Worm (Caenorhabditis elegans) whole organism, L2 larva: ENCODE results near the gene K02C4.2.

Experiments used
- C34F6.9 ChIP-seq: fragments of 150-350 bp; optimal IDR thresholded peaks from 2 replicates; lab custom pipeline; 2014; ENCODE audit warnings: missing biosample characterization, missing genetic modification characterization
- R02D3.7 ChIP-seq: fragments of 150-350 bp; optimal IDR thresholded peaks from 2 replicates; lab custom pipeline; 2014; ENCODE audit warnings: missing biosample characterization, missing genetic modification characterization
- ama-1 ChIP-seq: fragments of 150-350 bp; optimal IDR thresholded peaks from 2 replicates; lab custom pipeline; 2018; ENCODE audit warnings: inconsistent platforms
- egl-27 ChIP-seq: sonication (generic microtip); optimal IDR thresholded peaks from 3 replicates; lab custom pipeline; 2017; ENCODE audit warnings: missing biosample characterization, missing genetic modification reagents, missing genetic modification characterization
- elt-1 ChIP-seq: fragments of 150-350 bp; optimal IDR thresholded peaks from 2 replicates; lab custom pipeline; 2014; ENCODE audit warnings: missing biosample characterization, missing genetic modification characterization
- mdl-1 ChIP-seq, 2 experiments: fragments of 150-350 bp in 1 of 2; sonication (generic microtip) in 1 of 2; optimal IDR thresholded peaks; 2 replicates each; lab custom pipeline; 2017; ENCODE audit warnings: missing biosample characterization in 2 of 2, missing genetic modification characterization in 2 of 2
- nhr-12 ChIP-seq: fragments of 150-350 bp; optimal IDR thresholded peaks from 2 replicates; lab custom pipeline; 2014; ENCODE audit warnings: missing biosample characterization, missing genetic modification characterization
- nhr-23 ChIP-seq: fragments of 150-350 bp; optimal IDR thresholded peaks from 2 replicates; lab custom pipeline; 2014; ENCODE audit warnings: missing biosample characterization, missing genetic modification reagents, missing genetic modification characterization
- ztf-4 ChIP-seq: fragments of 150-350 bp; optimal IDR thresholded peaks from 2 replicates; lab custom pipeline; 2014; ENCODE audit warnings: missing biosample characterization, missing genetic modification characterization

ce11 chrII:8126132-8126531, 50.6 kb downstream of the K02C4.2 start:
- TF ChIP-seq elt-1 (tag; lab: Kevin White, UChicago) (no peak), nhr-23 (tag; lab: Kevin White, UChicago) (no peak), R02D3.7 (tag; lab: Kevin White, UChicago) (no peak), mdl-1 (tag; optimal IDR thresholded peaks at IDR 0.05; lab: Kevin White, UChicago) (peak; percentile 39 to 54), nhr-12 (tag; lab: Kevin White, UChicago) (no peak), egl-27 (no peak), C34F6.9 (tag; lab: Kevin White, UChicago) (peak; percentile 55), ama-1 (no peak), ztf-4 (tag; lab: Kevin White, UChicago) (no peak)
